Worm (Caenorhabditis elegans) whole organism, L4 larva: ENCODE measurements around the gene F38B6.2.

ENCODE experiments used
- D1046.2 ChIP-seq: fragments of 200-800 bp; sonication (Bioruptor generic); IDR thresholded peaks from 2 replicates; pipeline ENCODE4 v1.3.6; 2022; ENCODE audit warnings: missing genetic modification characterization, missing compliant biosample characterization
- F37D6.2 ChIP-seq: sonication (generic microtip); optimal IDR thresholded peaks from 2 replicates; lab custom pipeline; 2016; ENCODE audit warnings: mild to moderate bottlenecking, missing genetic modification characterization, missing compliant biosample characterization
- F49E8.2 ChIP-seq: sonication (generic microtip); optimal IDR thresholded peaks from 2 replicates; lab custom pipeline; 2016; ENCODE audit warnings: missing compliant biosample characterization, mild to moderate bottlenecking, missing genetic modification characterization, borderline replicate concordance
- Y5F2A.4 ChIP-seq: fragments of 200-800 bp; sonication (Bioruptor generic); optimal IDR thresholded peaks from 2 replicates; lab custom pipeline; 2018; ENCODE audit warnings: mild to moderate bottlenecking, missing genetic modification characterization, missing compliant biosample characterization
- ZK337.2 ChIP-seq: fragments of 200-800 bp; sonication (Bioruptor generic); IDR thresholded peaks from 2 replicates; pipeline ENCODE4 v1.3.6; 2022; ENCODE audit warnings: missing genetic modification reagents, missing genetic modification characterization, missing compliant biosample characterization
- aha-1 ChIP-seq: fragments of 150-350 bp; peaks from one replicate; lab custom pipeline; 2014; ENCODE audit warnings: missing biosample characterization, missing genetic modification characterization
- ceh-28 ChIP-seq: fragments of 150-350 bp; optimal IDR thresholded peaks from 2 replicates; lab custom pipeline; 2014; ENCODE audit warnings: missing biosample characterization, missing genetic modification reagents, missing genetic modification characterization
- ceh-62 ChIP-seq: sonication (generic microtip); optimal IDR thresholded peaks from 2 replicates; lab custom pipeline; 2017; ENCODE audit warnings: missing biosample characterization, missing genetic modification characterization
- ctbp-1 ChIP-seq: fragments of 200-800 bp; sonication (Bioruptor generic); IDR thresholded peaks from 2 replicates; pipeline ENCODE4 v1.3.6; 2022; ENCODE audit warnings: missing genetic modification reagents, missing genetic modification characterization, missing compliant biosample characterization
- daf-16 ChIP-seq, 3 experiments: sonication (generic microtip); optimal IDR thresholded peaks; 2 replicates each; lab custom pipeline; 2016 to 2017; ENCODE audit warnings: missing genetic modification characterization in 3 of 3, missing genetic modification reagents in 3 of 3, mild to moderate bottlenecking in 2 of 3, missing compliant biosample characterization in 2 of 3, missing biosample characterization in 1 of 3, moderate library complexity in 1 of 3
- daf-8 ChIP-seq: fragments of 200-800 bp; sonication (Bioruptor generic); IDR thresholded peaks from 2 replicates; pipeline ENCODE4 v1.3.6; 2022; ENCODE audit warnings: missing genetic modification characterization, missing compliant biosample characterization
- dmd-8 ChIP-seq: fragments of 200-800 bp; sonication (Bioruptor generic); IDR thresholded peaks from 2 replicates; pipeline ENCODE4 v1.3.6; 2022; ENCODE audit warnings: missing genetic modification characterization, missing compliant biosample characterization
- dpl-1 ChIP-seq: fragments of 150-350 bp; optimal IDR thresholded peaks from 2 replicates; lab custom pipeline; 2014; ENCODE audit warnings: missing biosample characterization, missing genetic modification reagents, missing genetic modification characterization
- egl-27 ChIP-seq: sonication (generic microtip); optimal IDR thresholded peaks from 3 replicates; lab custom pipeline; 2017; ENCODE audit warnings: missing biosample characterization, missing genetic modification reagents, missing genetic modification characterization
- fos-1 ChIP-seq: fragments of 150-350 bp; optimal IDR thresholded peaks from 2 replicates; lab custom pipeline; 2014; ENCODE audit warnings: missing biosample characterization, missing genetic modification characterization
- gei-8 ChIP-seq: fragments of 200-800 bp; sonication (Bioruptor generic); optimal IDR thresholded peaks from 2 replicates; lab custom pipeline; 2018; ENCODE audit warnings: mild to moderate bottlenecking, missing genetic modification characterization, missing compliant biosample characterization
- hlh-11 ChIP-seq: fragments of 200-800 bp; sonication (Bioruptor generic); optimal IDR thresholded peaks from 2 replicates; lab custom pipeline; 2018; ENCODE audit warnings: mild to moderate bottlenecking, missing genetic modification characterization, missing compliant biosample characterization
- hlh-30 ChIP-seq: sonication (generic microtip); optimal IDR thresholded peaks from 2 replicates; lab custom pipeline; 2017; ENCODE audit warnings: antibody characterized with exemption, mild to moderate bottlenecking, missing genetic modification characterization, missing compliant biosample characterization; ENCODE audit not compliant: insufficient read depth
- jun-1 ChIP-seq: fragments of 150-350 bp; optimal IDR thresholded peaks from 2 replicates; lab custom pipeline; 2014; ENCODE audit warnings: missing biosample characterization, missing genetic modification reagents, missing genetic modification characterization
- lin-13 ChIP-seq: fragments of 150-350 bp; optimal IDR thresholded peaks from 2 replicates; lab custom pipeline; 2014; ENCODE audit warnings: missing biosample characterization, missing genetic modification reagents, missing genetic modification characterization
- lin-15B ChIP-seq: fragments of 150-350 bp; sonication (generic microtip); optimal IDR thresholded peaks from 3 replicates; lab custom pipeline; 2014; ENCODE audit warnings: missing biosample characterization, missing genetic modification characterization
- lir-3 ChIP-seq: sonication (generic microtip); optimal IDR thresholded peaks from 2 replicates; lab custom pipeline; 2016; ENCODE audit warnings: mild to moderate bottlenecking, missing genetic modification characterization, missing compliant biosample characterization
- lsy-2 ChIP-seq, 2 experiments: fragments of 150-350 bp in 1 of 2; sonication (generic microtip) in 1 of 2; optimal IDR thresholded peaks; 2 replicates each; lab custom pipeline; 2014 to 2017; ENCODE audit warnings: missing biosample characterization in 2 of 2, missing genetic modification characterization in 2 of 2
- mdl-1 ChIP-seq, 2 experiments: fragments of 150-350 bp in 1 of 2; sonication (generic microtip) in 1 of 2; optimal IDR thresholded peaks; 2 replicates each; lab custom pipeline; 2014 to 2017; ENCODE audit warnings: missing biosample characterization in 2 of 2, missing genetic modification characterization in 2 of 2
- mep-1 ChIP-seq: fragments of 150-350 bp; sonication (generic microtip); optimal IDR thresholded peaks from 3 replicates; lab custom pipeline; 2014; ENCODE audit warnings: missing biosample characterization, missing genetic modification characterization
- mes-2 ChIP-seq: sonication (generic microtip); optimal IDR thresholded peaks from 2 replicates; lab custom pipeline; 2016; ENCODE audit warnings: missing genotype, mild to moderate bottlenecking, missing genetic modification characterization, missing compliant biosample characterization; ENCODE audit not compliant: poor library complexity, severe bottlenecking
- mxl-2 ChIP-seq: fragments of 200-800 bp; sonication (Bioruptor generic); conservative IDR thresholded peaks from 2 replicates; pipeline ENCODE4 v1.3.6; 2022; ENCODE audit warnings: missing genetic modification reagents, missing genetic modification characterization, missing compliant biosample characterization
- nhr-111 ChIP-seq: fragments of 200-800 bp; sonication (Bioruptor generic); optimal IDR thresholded peaks from 2 replicates; lab custom pipeline; 2018; ENCODE audit warnings: mild to moderate bottlenecking, missing genetic modification characterization, missing compliant biosample characterization
- nhr-237 ChIP-seq: sonication (generic microtip); optimal IDR thresholded peaks from 2 replicates; lab custom pipeline; 2017; ENCODE audit warnings: missing biosample characterization, missing genetic modification characterization
- nhr-28 ChIP-seq: fragments of 150-350 bp; optimal IDR thresholded peaks from 2 replicates; lab custom pipeline; 2014; ENCODE audit warnings: missing biosample characterization, missing genetic modification characterization
- nhr-41 ChIP-seq: fragments of 200-800 bp; sonication (Bioruptor generic); IDR thresholded peaks from 2 replicates; pipeline ENCODE4 v1.3.6; 2022; ENCODE audit warnings: missing genetic modification reagents, missing genetic modification characterization, missing compliant biosample characterization
- nhr-42 ChIP-seq: fragments of 200-800 bp; sonication (Bioruptor generic); IDR thresholded peaks from 2 replicates; pipeline ENCODE4 v1.3.6; 2022; ENCODE audit warnings: missing genetic modification characterization, missing compliant biosample characterization
- nhr-48 ChIP-seq: sonication (generic microtip); optimal IDR thresholded peaks from 2 replicates; lab custom pipeline; 2016; ENCODE audit warnings: mild to moderate bottlenecking, missing genetic modification characterization, missing compliant biosample characterization
- php-3 ChIP-seq: fragments of 200-800 bp; sonication (Bioruptor generic); IDR thresholded peaks from 2 replicates; pipeline ENCODE4 v1.3.6; 2022; ENCODE audit warnings: missing genetic modification reagents, missing genetic modification characterization, missing compliant biosample characterization
- rbr-2 ChIP-seq: sonication (generic microtip); optimal IDR thresholded peaks from 2 replicates; lab custom pipeline; 2016; ENCODE audit warnings: missing genotype, missing genetic modification characterization, missing compliant biosample characterization
- saeg-2 ChIP-seq: fragments of 200-800 bp; sonication (Bioruptor generic); IDR thresholded peaks from 2 replicates; pipeline ENCODE4 v1.3.6; 2022; ENCODE audit warnings: missing genetic modification reagents, missing genetic modification characterization, missing compliant biosample characterization
- sdz-12 ChIP-seq: fragments of 200-800 bp; sonication (Bioruptor generic); optimal IDR thresholded peaks from 2 replicates; lab custom pipeline; 2018; ENCODE audit warnings: mild to moderate bottlenecking, missing genetic modification characterization, missing compliant biosample characterization
- snpc-1.2 ChIP-seq: fragments of 200-800 bp; sonication (Bioruptor generic); IDR thresholded peaks from 2 replicates; pipeline ENCODE4 v1.3.6; 2022; ENCODE audit warnings: missing genetic modification reagents, missing genetic modification characterization, missing compliant biosample characterization
- snpc-4 ChIP-seq: fragments of 150-350 bp; optimal IDR thresholded peaks from 2 replicates; lab custom pipeline; 2014; ENCODE audit warnings: missing biosample characterization, missing genetic modification characterization
- spr-3 ChIP-seq: fragments of 200-800 bp; sonication (Bioruptor generic); optimal IDR thresholded peaks from 2 replicates; lab custom pipeline; 2018; ENCODE audit warnings: mild to moderate bottlenecking, missing genetic modification characterization, missing compliant biosample characterization
- tag-97 ChIP-seq: fragments of 200-800 bp; sonication (Bioruptor generic); IDR thresholded peaks from 2 replicates; pipeline ENCODE4 v1.3.6; 2022; ENCODE audit warnings: missing genetic modification characterization, missing compliant biosample characterization
- unc-130 ChIP-seq: sonication (generic microtip); optimal IDR thresholded peaks from 2 replicates; lab custom pipeline; 2016; ENCODE audit warnings: missing genetic modification reagents, missing genetic modification characterization, missing compliant biosample characterization
- unc-62 ChIP-seq, 3 experiments: fragments of 150-350 bp in 1 of 3; sonication (generic microtip); optimal IDR thresholded peaks in 2 of 3; peaks in 1 of 3; 1 replicate in 1 of 3; 2 replicates in 2 of 3; lab custom pipeline; 2014 to 2017; ENCODE audit warnings: missing biosample characterization in 3 of 3, missing genetic modification characterization in 3 of 3, missing genetic modification reagents in 3 of 3, missing genotype in 1 of 3
- vab-7 ChIP-seq: fragments of 200-800 bp; sonication (Bioruptor generic); IDR thresholded peaks from 2 replicates; pipeline ENCODE4 v1.3.6; 2022; ENCODE audit warnings: missing genetic modification reagents, missing genetic modification characterization, missing compliant biosample characterization
- zfp-2 ChIP-seq: sonication (generic microtip); optimal IDR thresholded peaks from 2 replicates; lab custom pipeline; 2016; ENCODE audit warnings: mild to moderate bottlenecking, missing genetic modification characterization, missing compliant biosample characterization

The F38B6.2 gene

DNA sequence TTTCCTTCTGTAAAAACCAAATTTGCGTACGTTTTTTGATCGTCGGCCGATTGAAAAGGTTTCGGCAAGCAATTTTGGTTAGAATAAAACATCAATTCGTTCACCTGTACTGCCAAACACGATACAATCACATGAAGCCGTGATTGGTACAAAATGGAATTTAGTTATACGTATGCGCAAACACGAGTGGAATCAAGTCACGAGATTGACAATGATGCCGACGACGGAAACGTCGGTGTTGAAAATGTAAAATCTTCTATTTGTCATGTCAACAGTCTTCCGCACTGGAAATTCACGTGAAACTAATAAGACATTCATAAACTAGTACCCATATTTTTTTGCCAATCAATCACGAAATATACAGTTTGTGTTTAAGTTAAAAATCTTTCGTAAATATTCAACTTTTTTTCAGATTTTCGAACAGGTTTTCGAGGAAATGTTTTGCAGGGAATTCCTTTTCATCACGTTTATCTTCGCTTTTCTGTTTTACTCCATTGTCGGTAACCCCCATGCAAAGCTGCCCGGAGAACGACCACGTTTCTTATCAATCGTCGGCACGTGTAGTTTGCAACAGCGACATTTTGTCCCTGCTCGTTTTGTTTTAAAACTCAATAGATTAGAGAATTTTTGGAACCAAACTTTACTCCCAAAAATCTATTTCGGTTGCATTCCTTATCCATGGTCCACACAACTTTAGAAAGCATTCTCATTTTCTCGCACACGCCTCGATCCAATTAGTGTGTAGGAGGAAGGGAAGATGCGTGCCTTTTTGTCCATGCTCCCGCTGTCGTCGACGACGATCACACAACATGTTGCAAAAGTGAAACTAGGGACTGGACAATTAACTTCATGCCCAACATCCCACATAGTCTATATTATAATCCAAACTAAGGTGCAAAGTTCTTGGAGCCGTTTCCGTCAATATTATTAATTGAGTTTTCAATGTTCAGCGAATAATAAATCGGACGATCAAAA is 41.0 kb downstream of the F38B6.2 start (continued):
- TF ChIP-seq D1046.2 (no peak), nhr-48 (peak; percentile 83), Y5F2A.4 (GFP tag; lab: Kevin White, UChicago) (no peak), aha-1 (tag; lab: Kevin White, UChicago) (peak; percentile 95), php-3 (GFP tag; lab: Robert Waterston, UW) (no peak), tag-97 (GFP tag; lab: Robert Waterston, UW) (no peak), hlh-11 (tag; lab: Kevin White, UChicago) (peak; percentile 71), jun-1 (tag; lab: Kevin White, UChicago) (no peak), daf-8 (GFP tag; lab: Robert Waterston, UW) (no peak), nhr-237 (tag; lab: Kevin White, UChicago) (no peak), zfp-2 (tag; lab: Kevin White, UChicago) (no peak), egl-27 (tag; lab: Kevin White, UChicago) (no peak), ctbp-1 (GFP tag; lab: Robert Waterston, UW) (0 out of 2 replicates have a peak, but pooled peaks have one; percentile 49), rbr-2 (tag; lab: Kevin White, UChicago) (no peak), ceh-28 (no peak), mdl-1 (tag; optimal IDR thresholded peaks at IDR 0.05; lab: Kevin White, UChicago) (peak; percentile 96 to 97), snpc-1.2 (no peak), ZK337.2 (GFP tag; lab: Robert Waterston, UW) (no peak), F37D6.2 (tag; lab: Kevin White, UChicago) (no peak), unc-130 (no peak), mxl-2 (GFP tag; lab: Robert Waterston, UW) (0 out of 2 replicates have a peak, but pooled peaks have one; percentile 17), lir-3 (tag; lab: Kevin White, UChicago) (no peak), nhr-111 (GFP tag; lab: Kevin White, UChicago) (no peak), lin-15B (no peak), lin-13 (GFP tag; lab: Kevin White, UChicago) (no peak), lsy-2 (tag; optimal IDR thresholded peaks at IDR 0.05; lab: Kevin White, UChicago) (peak in 1 of 2 experiments; percentile 42), nhr-28 (no peak), F49E8.2 (tag; lab: Kevin White, UChicago) (no peak), saeg-2 (GFP tag; lab: Robert Waterston, UW) (no peak), nhr-42 (GFP tag; lab: Robert Waterston, UW) (no peak), ceh-62 (tag; lab: Kevin White, UChicago) (no peak), fos-1 (tag; lab: Kevin White, UChicago) (no peak), hlh-30 (tag; lab: Kevin White, UChicago) (peak; percentile 92), dpl-1 (GFP tag; lab: Kevin White, UChicago) (no peak), vab-7 (GFP tag; lab: Robert Waterston, UW) (no peak)

DNA sequence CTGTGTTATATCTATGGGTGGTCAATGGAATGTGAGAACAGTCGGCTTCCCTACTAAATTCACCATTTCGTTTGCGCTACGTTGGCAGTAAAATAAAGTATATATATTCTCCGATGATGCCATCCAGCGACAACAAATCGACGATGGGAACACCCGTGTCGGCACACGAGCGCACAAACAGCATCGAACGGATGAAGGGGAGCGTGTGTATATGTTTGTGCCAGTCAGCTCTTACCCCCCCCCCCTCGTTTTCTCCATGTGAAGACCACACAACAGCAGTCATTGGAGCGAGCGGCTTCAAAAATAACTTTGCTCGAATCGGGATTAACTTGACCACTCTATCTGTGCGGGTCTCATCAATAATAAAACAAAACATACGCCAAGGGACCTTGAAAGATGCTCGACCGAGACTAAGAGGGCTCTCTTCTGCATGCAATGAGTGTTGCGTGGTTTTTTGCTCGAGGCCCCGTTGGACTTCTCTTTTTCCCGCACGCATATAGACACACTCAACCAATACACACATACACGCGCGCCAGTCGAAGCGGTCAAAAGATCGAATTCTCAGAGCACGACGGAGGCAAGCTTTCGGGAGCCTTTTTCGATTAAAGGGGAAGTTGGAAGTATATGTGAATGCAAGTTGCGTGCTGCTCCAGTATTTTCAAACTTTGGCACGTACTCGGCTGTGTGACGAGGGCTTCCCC is 42.1 kb downstream of the F38B6.2 start:
- TF ChIP-seq spr-3 (GFP tag; lab: Kevin White, UChicago) (no peak), snpc-4 (tag; lab: Kevin White, UChicago) (no peak), aha-1 (tag; lab: Kevin White, UChicago) (peak; percentile 95), mdl-1 (tag; optimal IDR thresholded peaks at IDR 0.05; lab: Kevin White, UChicago) (peak in 1 of 2 experiments; percentile 87), unc-62 (GFP tag; optimal IDR thresholded peaks at IDR 0.05 in 1 of 2; lab: Kevin White, UChicago) (peak in 1 of 2 experiments; percentile 70), unc-62 (tag; optimal IDR thresholded peaks at IDR 0.05; lab: Kevin White, UChicago) (no peak), mes-2 (peak; percentile 1), ctbp-1 (GFP tag; lab: Robert Waterston, UW) (0 out of 2 replicates have a peak, but pooled peaks have one; percentile 21), nhr-28 (no peak), daf-8 (GFP tag; lab: Robert Waterston, UW) (no peak), hlh-30 (tag; lab: Kevin White, UChicago) (peak; percentile 60), F37D6.2 (tag; lab: Kevin White, UChicago) (peak; percentile 30), mep-1 (tag; lab: Kevin White, UChicago) (peak; percentile 15), gei-8 (peak; percentile 35), sdz-12 (GFP tag; lab: Kevin White, UChicago) (peak; percentile 58), nhr-41 (GFP tag; lab: Robert Waterston, UW) (no peak), daf-16 (GFP tag; optimal IDR thresholded peaks at IDR 0.05; lab: Kevin White, UChicago) (peak in 1 of 2 experiments; percentile 60), daf-16 (tag; optimal IDR thresholded peaks at IDR 0.05; lab: Kevin White, UChicago) (no peak), dmd-8 (GFP tag; lab: Robert Waterston, UW) (0 out of 2 replicates have a peak, but pooled peaks have one; percentile 10)
